Fruit fly (Drosophila melanogaster): ENCODE data around the gene CG12395.

Gene CG12395

DNA sequence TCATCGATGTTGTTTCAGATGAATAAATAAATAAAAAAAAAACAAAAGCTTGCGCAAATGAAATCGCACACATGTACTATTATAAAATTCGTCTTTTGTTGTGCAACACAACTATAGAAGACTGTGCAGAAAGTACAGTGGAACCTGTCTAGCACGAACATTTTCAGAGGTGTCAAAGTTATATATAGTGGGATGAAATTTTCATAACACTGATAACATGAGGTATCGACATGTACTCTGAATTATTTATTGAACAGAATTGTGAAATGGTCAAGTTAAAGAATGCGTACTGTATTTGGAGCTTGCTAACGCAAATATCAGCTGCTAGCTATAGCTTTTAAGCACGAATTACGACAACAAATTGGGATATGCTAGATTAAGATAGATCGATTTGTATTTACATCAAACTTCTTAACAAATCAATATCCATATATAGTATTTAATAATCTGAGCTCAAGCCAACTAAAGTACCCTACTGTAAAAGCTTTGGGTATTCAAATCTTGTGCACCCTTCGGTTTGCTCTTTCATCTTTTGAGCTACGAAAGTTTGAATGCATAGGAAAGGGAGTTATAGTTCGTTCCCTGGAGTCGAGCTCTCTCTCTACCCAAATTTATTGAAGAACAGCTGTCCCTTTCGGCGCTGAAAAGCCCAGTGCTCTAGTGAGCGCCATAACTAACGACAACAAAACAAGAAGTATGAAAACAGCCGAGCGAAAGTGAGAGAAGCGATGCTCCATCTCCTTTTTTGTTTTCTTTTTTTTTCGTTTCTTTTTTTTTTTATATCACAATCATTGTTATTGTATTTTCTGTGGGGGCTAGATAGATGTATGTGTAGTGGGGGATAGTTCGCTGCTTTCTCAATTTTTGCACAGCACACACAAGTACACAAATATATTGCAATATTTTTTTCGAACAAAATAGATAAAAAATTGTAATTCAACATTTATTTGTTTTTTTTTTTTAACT is 27.8 kb upstream of the CG12395 start (continued):
- peak; percentile 84 for TF ChIP-seq C15 (GFP tag; IDR thresholded peaks at IDR 0.05)
- no peak for TF ChIP-seq D (optimal IDR thresholded peaks at IDR 0.05)
- TF ChIP-seq D (GFP tag; optimal IDR thresholded peaks at IDR 0.05): peak; percentile 72
- peak; percentile 88 for TF ChIP-seq odd (GFP tag; optimal IDR thresholded peaks at IDR 0.05)
- no peak for TF ChIP-seq CG34224 (GFP tag; IDR thresholded peaks at IDR 0.05; ENCODE audit: partially characterized antibody)
- TF ChIP-seq CG9876 (GFP tag; optimal IDR thresholded peaks at IDR 0.05): peak; percentile 67
- TF ChIP-seq CG4854 (GFP tag; optimal IDR thresholded peaks at IDR 0.05): peak; percentile 85
- peak; percentile 85 for TF ChIP-seq cwo (GFP tag; optimal IDR thresholded peaks at IDR 0.05)
- TF ChIP-seq CG1024 (GFP tag; IDR thresholded peaks at IDR 0.05): peak; percentile 88
- no peak for TF ChIP-seq CG14860 (GFP tag; IDR thresholded peaks at IDR 0.05; ENCODE audit: partially characterized antibody)
- TF ChIP-seq scrt (GFP tag; optimal IDR thresholded peaks at IDR 0.05): peak; percentile 81
- TF ChIP-seq CG31365 (tag; optimal IDR thresholded peaks at IDR 0.05): peak; percentile 77
- peak; percentile 80 for TF ChIP-seq CG31441 (GFP tag; IDR thresholded peaks at IDR 0.05)
- peak; percentile 93 for TF ChIP-seq unpg (GFP tag; optimal IDR thresholded peaks at IDR 0.05)
- peak; percentile 64 for TF ChIP-seq lbe (GFP tag; optimal IDR thresholded peaks at IDR 0.05)
- 0 out of 2 replicates have a peak, but pooled peaks have one; percentile 58 for TF ChIP-seq CkIIα-i1 (GFP tag; IDR thresholded peaks at IDR 0.05)
- TF ChIP-seq Gsc (GFP tag; IDR thresholded peaks at IDR 0.05): no peak
- TF ChIP-seq CG2889 (GFP tag; IDR thresholded peaks at IDR 0.05): peak; percentile 89
- TF ChIP-seq Aef1 (GFP tag; IDR thresholded peaks at IDR 0.05): peak; percentile 92
- peak; percentile 74 for TF ChIP-seq CG10959 (GFP tag; IDR thresholded peaks at IDR 0.05)
- TF ChIP-seq CG1602 (GFP tag; optimal IDR thresholded peaks at IDR 0.05): peak; percentile 80
- peak; percentile 97 for TF ChIP-seq slbo (GFP tag; IDR thresholded peaks at IDR 0.05)
- peak; percentile 23 for TF ChIP-seq CG10431 (GFP tag; optimal IDR thresholded peaks at IDR 0.05)
- peak; percentile 90 for TF ChIP-seq Antp (GFP tag; optimal IDR thresholded peaks at IDR 0.05)
- peak; percentile 67 for TF ChIP-seq CG7928 (GFP tag; optimal IDR thresholded peaks at IDR 0.05)
- TF ChIP-seq CG10565 (GFP tag; optimal IDR thresholded peaks at IDR 0.05): peak; percentile 59
- TF ChIP-seq Nf-YA (GFP tag; IDR thresholded peaks at IDR 0.05): peak; percentile 83
- peak; percentile 79 for TF ChIP-seq CG17612 (GFP tag; IDR thresholded peaks at IDR 0.05)
- TF ChIP-seq HmgD (GFP tag; optimal IDR thresholded peaks at IDR 0.05): peak; percentile 62
- TF ChIP-seq hth (optimal IDR thresholded peaks at IDR 0.05): no peak
- peak; percentile 82 for TF ChIP-seq so (GFP tag; IDR thresholded peaks at IDR 0.05)
- peak; percentile 78 for TF ChIP-seq gcm (GFP tag; optimal IDR thresholded peaks at IDR 0.05)
- peak; percentile 91 for TF ChIP-seq CG3847 (GFP tag; IDR thresholded peaks at IDR 0.05)
- TF ChIP-seq CG7372 (GFP tag; IDR thresholded peaks at IDR 0.05): peak; percentile 93
- TF ChIP-seq gsb-n (tag; optimal IDR thresholded peaks at IDR 0.05): peak; percentile 49
- TF ChIP-seq NC2β (GFP tag; optimal IDR thresholded peaks at IDR 0.05): peak; percentile 74
- peak; percentile 82 for TF ChIP-seq CG6813 (GFP tag; optimal IDR thresholded peaks at IDR 0.05)
- peak; percentile 88 for TF ChIP-seq BtbVII (GFP tag; optimal IDR thresholded peaks at IDR 0.05)
- TF ChIP-seq Sry-δ (GFP tag; optimal IDR thresholded peaks at IDR 0.05): peak; percentile 55
- peak; percentile 70 to 91 for TF ChIP-seq Hr51 (GFP tag; optimal IDR thresholded peaks at IDR 0.05)
- peak; percentile 70 for TF ChIP-seq Hey (tag; optimal IDR thresholded peaks at IDR 0.05)
- TF ChIP-seq CG10321 (GFP tag; IDR thresholded peaks at IDR 0.05): peak; percentile 69
- TF ChIP-seq CG4820 (GFP tag; optimal IDR thresholded peaks at IDR 0.05): peak; percentile 82
- TF ChIP-seq CG2712 (tag; optimal IDR thresholded peaks at IDR 0.05): peak; percentile 78
- TF ChIP-seq CG13123 (GFP tag; optimal IDR thresholded peaks at IDR 0.05): peak; percentile 73
- peak; percentile 77 for TF ChIP-seq chn (GFP tag; optimal IDR thresholded peaks at IDR 0.05)
- peak; percentile 80 for TF ChIP-seq ab (GFP tag; optimal IDR thresholded peaks at IDR 0.05)
- peak; percentile 86 for TF ChIP-seq Awh (GFP tag; IDR thresholded peaks at IDR 0.05)
- peak; percentile 83 for TF ChIP-seq CG11093 (GFP tag; IDR thresholded peaks at IDR 0.05)
